Fruit fly (Drosophila melanogaster): Measurements from ENCODE around the gene CG32037.

Gene CG32037

dm6 chr3L:9462247-9462769 is 29.7 kb downstream of the CG32037 start (continued):
- TF ChIP-seq slbo (GFP tag; IDR thresholded peaks at IDR 0.05) (peak; percentile 70), D19B (GFP tag; optimal IDR thresholded peaks at IDR 0.05) (peak; percentile 72), gt (GFP tag; IDR thresholded peaks at IDR 0.05) (peak; percentile 58; the same call in 1 of the 2 replicates), Sin3A (optimal IDR thresholded peaks at IDR 0.05) (no peak), Sox102F (GFP tag; optimal IDR thresholded peaks at IDR 0.05) (peak; percentile 88), Hmx (GFP tag; optimal IDR thresholded peaks at IDR 0.05) (peak; percentile 69), Oli (tag; optimal IDR thresholded peaks at IDR 0.05) (peak; percentile 87), prd (optimal IDR thresholded peaks at IDR 0.05) (no peak), prd (GFP tag; IDR thresholded peaks at IDR 0.05) (peak; percentile 79), CrebB (tag; optimal IDR thresholded peaks at IDR 0.05) (peak; percentile 80), p53 (GFP tag; optimal IDR thresholded peaks at IDR 0.05) (peak; percentile 60), org-1 (GFP tag; optimal IDR thresholded peaks at IDR 0.05) (peak; percentile 89), CG16863 (GFP tag; optimal IDR thresholded peaks at IDR 0.05) (peak; percentile 71), CG12299 (tag; optimal IDR thresholded peaks at IDR 0.05) (peak; percentile 92), lbe (GFP tag; optimal IDR thresholded peaks at IDR 0.05) (peak; percentile 82), jing (GFP tag; optimal IDR thresholded peaks at IDR 0.05) (peak; percentile 24), ttk (GFP tag; IDR thresholded peaks at IDR 0.05) (peak; percentile 29; the same call in 1 of the 2 replicates), CG10543 (GFP tag; optimal IDR thresholded peaks at IDR 0.05) (peak; percentile 79), z (GFP tag; IDR thresholded peaks at IDR 0.05) (no peak; the same call in 2 of the 3 replicates), Optix (GFP tag; IDR thresholded peaks at IDR 0.05) (no peak), Poxn (GFP tag; IDR thresholded peaks at IDR 0.05) (no peak), CG31441 (GFP tag; IDR thresholded peaks at IDR 0.05) (peak; percentile 92), CG17912 (GFP tag; optimal IDR thresholded peaks at IDR 0.05) (no peak), HmgZ (tag; optimal IDR thresholded peaks at IDR 0.05) (peak; percentile 88), ab (GFP tag; optimal IDR thresholded peaks at IDR 0.05) (no peak), crc (GFP tag; optimal IDR thresholded peaks at IDR 0.05) (peak; percentile 63), HmgD (GFP tag; optimal IDR thresholded peaks at IDR 0.05) (no peak), Myb (GFP tag; optimal IDR thresholded peaks at IDR 0.05) (peak; percentile 4), CG1024 (GFP tag; IDR thresholded peaks at IDR 0.05) (peak; percentile 9; the same call in 1 of the 2 replicates), Xbp1 (GFP tag; optimal IDR thresholded peaks at IDR 0.05) (peak; percentile 84), CG12071 (GFP tag; optimal IDR thresholded peaks at IDR 0.05) (peak; percentile 84), CG17385 (GFP tag; optimal IDR thresholded peaks at IDR 0.05) (peak; percentile 86), H15 (GFP tag; IDR thresholded peaks at IDR 0.05) (peak; percentile 58; the same call in 1 of the 3 replicates), knrl (GFP tag; IDR thresholded peaks at IDR 0.05; ENCODE audit: partially characterized antibody) (no peak), MTF-1 (GFP tag; optimal IDR thresholded peaks at IDR 0.05; ENCODE audit: borderline replicate concordance) (peak; percentile 82), grau (tag; optimal IDR thresholded peaks at IDR 0.05) (peak; percentile 92), CG6813 (GFP tag; optimal IDR thresholded peaks at IDR 0.05) (peak; percentile 92), chn (GFP tag; optimal IDR thresholded peaks at IDR 0.05) (peak; percentile 69), CkIIα-i1 (GFP tag; IDR thresholded peaks at IDR 0.05) (no peak), CG11723 (GFP tag; optimal IDR thresholded peaks at IDR 0.05) (peak; percentile 81), scrt (GFP tag; optimal IDR thresholded peaks at IDR 0.05) (peak; percentile 90), CG16815 (GFP tag; optimal IDR thresholded peaks at IDR 0.05) (peak; percentile 70), ERR (GFP tag; optimal IDR thresholded peaks at IDR 0.05) (peak; percentile 67), run (tag; optimal IDR thresholded peaks at IDR 0.05) (peak; percentile 89), sob (GFP tag; IDR thresholded peaks at IDR 0.05) (peak; percentile 74), Med (GFP tag) (peak; percentile 87), CG2678 (tag; optimal IDR thresholded peaks at IDR 0.05) (peak; percentile 96), kni (GFP tag; optimal IDR thresholded peaks at IDR 0.05) (peak; percentile 31), CG6272 (GFP tag; IDR thresholded peaks at IDR 0.05) (no peak), CG2116 (GFP tag; optimal IDR thresholded peaks at IDR 0.05) (peak; percentile 52), Meics (GFP tag; optimal IDR thresholded peaks at IDR 0.05) (peak; percentile 91)

Measured in whole organism, embryonic.